Fruit fly (Drosophila melanogaster): ENCODE results near the gene Trc8.

Gene Trc8

dm6 chr3R:29495815-29496214, 7.8 kb downstream of the Trc8 start (continued):
- TF ChIP-seq H2.0 (GFP tag; IDR thresholded peaks at IDR 0.05) (no peak), CG14667 (GFP tag; IDR thresholded peaks at IDR 0.05) (no peak), NC2α (GFP tag; optimal IDR thresholded peaks at IDR 0.05) (no peak), hkb (optimal IDR thresholded peaks at IDR 0.05) (no peak), hkb (GFP tag; IDR thresholded peaks at IDR 0.05) (no peak), CG15479 (GFP tag; optimal IDR thresholded peaks at IDR 0.05) (no peak), CG1832 (GFP tag; optimal IDR thresholded peaks at IDR 0.05) (no peak), pnt (GFP tag; optimal IDR thresholded peaks at IDR 0.05) (no peak), jing (GFP tag; optimal IDR thresholded peaks at IDR 0.05) (no peak), zf30C (GFP tag; optimal IDR thresholded peaks at IDR 0.05) (peak; percentile 19), sqz (GFP tag; optimal IDR thresholded peaks at IDR 0.05) (no peak), CG12659 (GFP tag; optimal IDR thresholded peaks at IDR 0.05) (no peak), ftz-f1 (GFP tag; optimal IDR thresholded peaks at IDR 0.05) (no peak), CG2712 (tag; optimal IDR thresholded peaks at IDR 0.05) (no peak), ro (GFP tag; IDR thresholded peaks at IDR 0.05) (no peak), Hr51 (GFP tag; optimal IDR thresholded peaks at IDR 0.05) (no peak), bowl (GFP tag; IDR thresholded peaks at IDR 0.05) (no peak), CG32767 (GFP tag; IDR thresholded peaks at IDR 0.05) (no peak), nmo (GFP tag; optimal IDR thresholded peaks at IDR 0.05) (peak; percentile 39), sima (GFP tag; optimal IDR thresholded peaks at IDR 0.05) (no peak), CG11456 (GFP tag; IDR thresholded peaks at IDR 0.05) (no peak), ssp (GFP tag; IDR thresholded peaks at IDR 0.05) (no peak), grn (GFP tag; optimal IDR thresholded peaks at IDR 0.05) (no peak), toy (GFP tag; IDR thresholded peaks at IDR 0.05) (no peak), CG34376 (GFP tag; optimal IDR thresholded peaks at IDR 0.05) (no peak), Mes4 (GFP tag; optimal IDR thresholded peaks at IDR 0.05) (no peak), bigmax (GFP tag; optimal IDR thresholded peaks at IDR 0.05) (no peak), CG10209 (GFP tag; optimal IDR thresholded peaks at IDR 0.05) (peak; percentile 13), dm (GFP tag; optimal IDR thresholded peaks at IDR 0.05) (no peak), CG11247 (GFP tag; IDR thresholded peaks at IDR 0.05) (no peak), dysf (GFP tag; IDR thresholded peaks at IDR 0.05) (no peak), CG8089 (GFP tag; optimal IDR thresholded peaks at IDR 0.05) (no peak), Gug (GFP tag; IDR thresholded peaks at IDR 0.05) (no peak), en (GFP tag; optimal IDR thresholded peaks at IDR 0.05) (no peak), Jarid2 (GFP tag; optimal IDR thresholded peaks at IDR 0.05) (no peak), sens (GFP tag) (peak; percentile 57), B-H2 (GFP tag; optimal IDR thresholded peaks at IDR 0.05) (no peak), btn (GFP tag; optimal IDR thresholded peaks at IDR 0.05) (no peak), CG31224 (GFP tag; IDR thresholded peaks at IDR 0.05) (no peak), zfh1 (GFP tag; IDR thresholded peaks at IDR 0.05) (no peak), CG10565 (GFP tag; optimal IDR thresholded peaks at IDR 0.05) (no peak), CG4617 (GFP tag; optimal IDR thresholded peaks at IDR 0.05; ENCODE audit: borderline replicate concordance) (no peak), Side (GFP tag; optimal IDR thresholded peaks at IDR 0.05) (no peak), CG18262 (tag; optimal IDR thresholded peaks at IDR 0.05) (peak; percentile 55), CG18476 (GFP tag; optimal IDR thresholded peaks at IDR 0.05) (no peak), tx (GFP tag; optimal IDR thresholded peaks at IDR 0.05) (no peak), cg (GFP tag; optimal IDR thresholded peaks at IDR 0.05) (no peak), Hand (GFP tag; optimal IDR thresholded peaks at IDR 0.05) (no peak), wek (GFP tag; optimal IDR thresholded peaks at IDR 0.05) (no peak), Stat92E (GFP tag; optimal IDR thresholded peaks at IDR 0.05) (no peak), Deaf1 (tag; optimal IDR thresholded peaks at IDR 0.05) (no peak), CG3995 (GFP tag; optimal IDR thresholded peaks at IDR 0.05) (no peak), ham (GFP tag; IDR thresholded peaks at IDR 0.05) (no peak)
